Worm (Caenorhabditis elegans): Measurements from ENCODE around the gene clec-136.

Gene clec-136

ce11 chrII:4602533-4602932 lies 13.8 kb downstream of the clec-136 start, which contains the start of gene coa-3:
coa-3 (minus strand) TSS chrII:4602633.
- TF ChIP-seq K11D2.4 (GFP tag; IDR thresholded peaks at IDR 0.05): no peak
- TF ChIP-seq lag-1 (GFP tag; IDR thresholded peaks at IDR 0.05): no peak
- no peak for TF ChIP-seq ets-4 (GFP tag; optimal IDR thresholded peaks at IDR 0.05)
- TF ChIP-seq Y79H2A.3 (GFP tag; conservative IDR thresholded peaks at IDR 0.05): no peak
- no peak for TF ChIP-seq efl-1 (GFP tag; optimal IDR thresholded peaks at IDR 0.05)
- no peak for TF ChIP-seq B0035.1 (tag; optimal IDR thresholded peaks at IDR 0.05)
- no peak for TF ChIP-seq unc-130 (GFP tag; optimal IDR thresholded peaks at IDR 0.05)
- no peak for TF ChIP-seq lsl-1 (GFP tag; optimal IDR thresholded peaks at IDR 0.05)
- TF ChIP-seq hmg-1.2 (GFP tag; IDR thresholded peaks at IDR 0.05): no peak
- TF ChIP-seq ZK185.1 (tag; optimal IDR thresholded peaks at IDR 0.05; ENCODE audit: poor library complexity, severe bottlenecking): no peak
- TF ChIP-seq let-607 (tag; optimal IDR thresholded peaks at IDR 0.05): no peak
- no peak for TF ChIP-seq him-1 (tag; optimal IDR thresholded peaks at IDR 0.05)
- no peak for TF ChIP-seq nhr-120 (GFP tag; IDR thresholded peaks at IDR 0.05)

DNA sequence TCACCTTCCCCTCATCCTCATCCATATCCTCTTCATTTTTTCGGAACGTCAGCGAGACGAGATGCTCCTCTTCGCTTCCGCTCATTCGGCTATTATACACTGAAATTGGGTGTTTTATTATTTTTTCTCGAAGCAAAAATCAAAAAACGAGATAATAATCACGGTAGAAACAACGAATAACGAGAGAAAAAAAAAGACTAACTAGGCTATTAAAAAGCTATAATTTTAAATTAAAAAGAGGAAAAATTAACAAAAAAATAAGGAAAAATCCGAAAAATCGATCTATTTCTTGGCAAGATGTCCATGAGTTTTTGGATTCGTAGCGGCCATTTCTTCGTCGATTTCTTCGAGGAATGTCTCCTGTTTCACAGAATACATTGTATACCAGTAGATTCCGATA lies 15.1 kb downstream of the clec-136 start, which contains the start of gene ipla-1:
TSS of gene ipla-1 (minus strand) at position 101 of the 400 bp plus-strand sequence.
- TF ChIP-seq pbrm-1 (GFP tag; IDR thresholded peaks at IDR 0.05) (0 out of 2 replicates have a peak, but pooled peaks have one; percentile 24), zim-3 (tag; optimal IDR thresholded peaks at IDR 0.05) (no peak)

- TF ChIP-seq efl-1 (GFP tag; optimal IDR thresholded peaks at IDR 0.05): no peak
- TF ChIP-seq zim-3 (tag; optimal IDR thresholded peaks at IDR 0.05): no peak
- no peak for TF ChIP-seq cebp-2 (GFP tag; IDR thresholded peaks at IDR 0.05)
- TF ChIP-seq F39B2.1 (GFP tag; IDR thresholded peaks at IDR 0.05): no peak
- no peak for TF ChIP-seq ceh-100 (GFP tag; IDR thresholded peaks at IDR 0.05)
- TF ChIP-seq attf-6 (GFP tag; IDR thresholded peaks at IDR 0.05): no peak
- TF ChIP-seq ztf-26 (tag; optimal IDR thresholded peaks at IDR 0.05): no peak
- peak; percentile 70; the same call in 1 of the 2 replicates for TF ChIP-seq nfyb-1 (GFP tag; IDR thresholded peaks at IDR 0.05)
- TF ChIP-seq ceh-79 (tag; optimal IDR thresholded peaks at IDR 0.05): no peak
Observed at ce11 chrII:4600818-4601217, 15.5 kb downstream of the clec-136 start.

- TF ChIP-seq ceh-58 (GFP tag; IDR thresholded peaks at IDR 0.05): no peak
- TF ChIP-seq lin-40 (tag; optimal IDR thresholded peaks at IDR 0.05): peak; percentile 14
- peak; percentile 31 for TF ChIP-seq ztf-26 (tag; optimal IDR thresholded peaks at IDR 0.05)
- no peak for TF ChIP-seq K11D2.4 (GFP tag; IDR thresholded peaks at IDR 0.05)
Observed at ce11 chrII:4600276-4600675, 16.1 kb downstream of the clec-136 start.

- TF ChIP-seq cebp-2 (GFP tag; IDR thresholded peaks at IDR 0.05): no peak
- TF ChIP-seq C17E4.6 (GFP tag; IDR thresholded peaks at IDR 0.05): no peak
- no peak for TF ChIP-seq Y79H2A.3 (GFP tag; conservative IDR thresholded peaks at IDR 0.05)
- no peak for TF ChIP-seq fkh-3 (tag; optimal IDR thresholded peaks at IDR 0.05)
- TF ChIP-seq efl-1 (GFP tag; optimal IDR thresholded peaks at IDR 0.05): no peak
- no peak for TF ChIP-seq nhr-80 (tag; optimal IDR thresholded peaks at IDR 0.05)
- TF ChIP-seq ztf-18 (tag; optimal IDR thresholded peaks at IDR 0.05): no peak
- TF ChIP-seq F37B4.10 (GFP tag; IDR thresholded peaks at IDR 0.05): no peak
- no peak for TF ChIP-seq D2030.7 (GFP tag; IDR thresholded peaks at IDR 0.05)
- no peak for TF ChIP-seq T07F8.4 (tag; optimal IDR thresholded peaks at IDR 0.05)
- TF ChIP-seq aptf-3 (GFP tag; IDR thresholded peaks at IDR 0.05): no peak
- TF ChIP-seq nhr-27 (tag; optimal IDR thresholded peaks at IDR 0.05): no peak
Observed at ce11 chrII:4599838-4600237, 16.5 kb downstream of the clec-136 start.
